Worm (Caenorhabditis elegans): ENCODE results near the gene ZC116.1.

The ZC116.1 gene

ce11 chrV:12637764-12638502 lies 28.3 kb downstream of the ZC116.1 start:
- TF ChIP-seq mab-5 (tag; optimal IDR thresholded peaks at IDR 0.05) (no peak), bed-3 (GFP tag; optimal IDR thresholded peaks at IDR 0.05) (no peak), hlh-1 (tag; optimal IDR thresholded peaks at IDR 0.05) (no peak), flh-1 (GFP tag; optimal IDR thresholded peaks at IDR 0.05) (no peak), ceh-43 (GFP tag; optimal IDR thresholded peaks at IDR 0.05) (no peak), ceh-83 (GFP tag; optimal IDR thresholded peaks at IDR 0.05) (no peak), nhr-28 (tag; optimal IDR thresholded peaks at IDR 0.05) (no peak), ztf-11 (tag; optimal IDR thresholded peaks at IDR 0.05) (no peak), sem-2 (GFP tag; optimal IDR thresholded peaks at IDR 0.05) (no peak)

ce11 chrV:12640384-12640783 lies 30.8 kb downstream of the ZC116.1 start, which contains the start of gene gpa-8:
Gene gpa-8, minus strand, starts transcription at chrV:12640484.
- TF ChIP-seq sptf-1 (tag; optimal IDR thresholded peaks at IDR 0.05): no peak
- TF ChIP-seq nhr-237 (tag; optimal IDR thresholded peaks at IDR 0.05): no peak
- no peak for TF ChIP-seq ces-1 (GFP tag; optimal IDR thresholded peaks at IDR 0.05)
- TF ChIP-seq ztf-11 (tag; optimal IDR thresholded peaks at IDR 0.05): no peak

ce11 chrV:12644500-12644899 lies 34.9 kb downstream of the ZC116.1 start, which contains the start of gene F56H9.8:
Gene F56H9.8, plus strand, starts transcription at chrV:12644800.
- TF ChIP-seq nhr-237 (tag; optimal IDR thresholded peaks at IDR 0.05) (no peak), ceh-43 (GFP tag; optimal IDR thresholded peaks at IDR 0.05) (no peak), nhr-76 (tag; optimal IDR thresholded peaks at IDR 0.05) (no peak), pha-4 (tag; optimal IDR thresholded peaks at IDR 0.05) (no peak)

- TF ChIP-seq nhr-237 (tag; optimal IDR thresholded peaks at IDR 0.05) (no peak), mls-2 (tag; optimal IDR thresholded peaks at IDR 0.05) (no peak), drap-1 (GFP tag; optimal IDR thresholded peaks at IDR 0.05) (no peak), lin-32 (GFP tag; optimal IDR thresholded peaks at IDR 0.05) (no peak), elt-1 (tag; optimal IDR thresholded peaks at IDR 0.05; ENCODE audit: borderline replicate concordance, insufficient read depth) (no peak), nhr-2 (tag; optimal IDR thresholded peaks at IDR 0.05) (no peak), hlh-1 (tag; optimal IDR thresholded peaks at IDR 0.05) (no peak), mep-1 (tag; optimal IDR thresholded peaks at IDR 0.05) (no peak), nhr-76 (tag; optimal IDR thresholded peaks at IDR 0.05) (no peak), zip-8 (tag; optimal IDR thresholded peaks at IDR 0.05) (no peak), nhr-12 (tag; optimal IDR thresholded peaks at IDR 0.05) (no peak), ham-2 (GFP tag; optimal IDR thresholded peaks at IDR 0.05) (no peak), pha-4 (tag; optimal IDR thresholded peaks at IDR 0.05) (no peak), sptf-1 (tag; optimal IDR thresholded peaks at IDR 0.05) (no peak), lsy-2 (tag; optimal IDR thresholded peaks at IDR 0.05) (no peak), ceh-83 (GFP tag; optimal IDR thresholded peaks at IDR 0.05) (no peak), blmp-1 (tag; optimal IDR thresholded peaks at IDR 0.05) (no peak), mab-5 (tag; optimal IDR thresholded peaks at IDR 0.05) (no peak), nhr-28 (tag; optimal IDR thresholded peaks at IDR 0.05) (no peak), elt-3 (tag; optimal IDR thresholded peaks at IDR 0.05) (no peak)
Observed at ce11 chrV:12649213-12649612, 39.6 kb downstream of the ZC116.1 start, which contains the start of gene gpa-9. Gene gpa-9, minus strand, starts transcription at chrV:12649313.

- TF ChIP-seq ces-1 (GFP tag; optimal IDR thresholded peaks at IDR 0.05) (peak; percentile 64), mep-1 (tag; optimal IDR thresholded peaks at IDR 0.05) (peak; percentile 43), pha-4 (tag; optimal IDR thresholded peaks at IDR 0.05) (peak; percentile 44), tbx-8 (GFP tag; optimal IDR thresholded peaks at IDR 0.05) (no peak), lsy-2 (tag; optimal IDR thresholded peaks at IDR 0.05) (peak; percentile 1), hlh-1 (tag; optimal IDR thresholded peaks at IDR 0.05) (peak; percentile 11), nhr-2 (tag; optimal IDR thresholded peaks at IDR 0.05) (no peak)
Observed at ce11 chrV:12649636-12650035, 40.0 kb downstream of the ZC116.1 start, which contains the start of gene lin-25. Gene lin-25, plus strand, starts transcription at chrV:12649925.

- TF ChIP-seq sem-2 (GFP tag; optimal IDR thresholded peaks at IDR 0.05) (no peak), nhr-2 (tag; optimal IDR thresholded peaks at IDR 0.05) (no peak), unc-62 (GFP tag; optimal IDR thresholded peaks at IDR 0.05) (no peak), ham-2 (GFP tag; optimal IDR thresholded peaks at IDR 0.05) (no peak), hlh-1 (tag; optimal IDR thresholded peaks at IDR 0.05) (no peak)
Observed at ce11 chrV:12658142-12658541, 48.5 kb downstream of the ZC116.1 start, which contains the start of gene W05B10.6. Gene W05B10.6, minus strand, starts transcription at chrV:12658242.
